Fruit fly (Drosophila melanogaster): Measurements from ENCODE around the gene CG7720.

The CG7720 gene

dm6 chr3R:18722490-18722889, 72.5 kb downstream of the CG7720 start, which contains the start of gene CG34283:
CG34283 (minus strand) TSS chr3R:18722590.
- no peak for TF ChIP-seq CTCF (optimal IDR thresholded peaks at IDR 0.05)
- TF ChIP-seq CG8478 (optimal IDR thresholded peaks at IDR 0.05): no peak

dm6 chr3R:18721368-18721767, 73.6 kb downstream of the CG7720 start:
- no peak for TF ChIP-seq CTCF (optimal IDR thresholded peaks at IDR 0.05)
- TF ChIP-seq CG8478 (optimal IDR thresholded peaks at IDR 0.05): no peak

dm6 chr3R:18719767-18720341, 75.1 kb downstream of the CG7720 start:
- no peak for TF ChIP-seq CTCF (optimal IDR thresholded peaks at IDR 0.05)
- TF ChIP-seq CG8478 (optimal IDR thresholded peaks at IDR 0.05): no peak
